Worm (Caenorhabditis elegans) whole organism, young adult: ENCODE results near the gene ZK829.7.

Experiments
- F33H1.4 ChIP-seq: fragments of 200-800 bp; sonication (Bioruptor generic); IDR thresholded peaks from 2 replicates; pipeline ENCODE4 v1.3.6; 2022; ENCODE audit warnings: missing genetic modification reagents, missing genetic modification characterization, missing compliant biosample characterization
- unc-62 ChIP-seq: fragments of 150-350 bp; optimal IDR thresholded peaks from 2 replicates; lab custom pipeline; 2014; ENCODE audit warnings: missing biosample characterization, missing genetic modification reagents, missing genetic modification characterization
- xnd-1 ChIP-seq: sonication (generic microtip); optimal IDR thresholded peaks from 2 replicates; lab custom pipeline; 2016; ENCODE audit warnings: missing genotype, missing genetic modification reagents, missing genetic modification characterization, missing compliant biosample characterization

- TF ChIP-seq F33H1.4 (GFP tag; lab: Robert Waterston, UW) (peak; percentile 28; the same call in 1 of the 2 replicates), unc-62 (GFP tag; lab: Kevin White, UChicago) (no peak), xnd-1 (tag; lab: Kevin White, UChicago) (peak; percentile 1)
Measured at ce11 chrIV:11952612-11953299, 8.6 kb downstream of the ZK829.7 start, which contains the start of gene gdh-1.
